Fruit fly (Drosophila melanogaster) whole organism, embryonic: ENCODE results near the gene dj-1beta.

Experiments
- Atf-2 ChIP-seq: fragments of 200-800 bp; sonication (Bioruptor generic); optimal IDR thresholded peaks from 2 replicates; lab custom pipeline; 2016; ENCODE audit warnings: missing biosample characterization, missing genetic modification characterization
- Atf3 ChIP-seq: fragments of 200-800 bp; sonication (Bioruptor generic); optimal IDR thresholded peaks from 3 replicates; lab custom pipeline; 2016; ENCODE audit warnings: missing biosample characterization, missing genetic modification characterization
- Bteb2 ChIP-seq: fragments of 200-800 bp; sonication (Bioruptor generic); optimal IDR thresholded peaks from 2 replicates; lab custom pipeline; 2016; ENCODE audit warnings: missing biosample characterization, missing genetic modification characterization
- CG11723 ChIP-seq: fragments of 200-800 bp; sonication (Bioruptor generic); optimal IDR thresholded peaks from 2 replicates; lab custom pipeline; 2017; ENCODE audit warnings: missing biosample characterization, mild to moderate bottlenecking, missing genetic modification characterization
- CG12071 ChIP-seq: fragments of 200-800 bp; sonication (Bioruptor generic); optimal IDR thresholded peaks from 3 replicates; lab custom pipeline; 2018; ENCODE audit warnings: missing biosample characterization, mild to moderate bottlenecking, missing genetic modification characterization
- CG12659 ChIP-seq: fragments of 200-800 bp; sonication (Bioruptor generic); optimal IDR thresholded peaks from 3 replicates; lab custom pipeline; 2017; ENCODE audit warnings: mild to moderate bottlenecking, missing biosample characterization, missing genetic modification reagents, missing genetic modification characterization
- CG12769 ChIP-seq: fragments of 200-800 bp; sonication (Bioruptor generic); optimal IDR thresholded peaks from 2 replicates; lab custom pipeline; 2019; ENCODE audit warnings: missing biosample characterization, mild to moderate bottlenecking, missing genetic modification characterization, moderate library complexity
- CG15601 ChIP-seq: fragments of 200-800 bp; sonication (Bioruptor generic); optimal IDR thresholded peaks from 3 replicates; lab custom pipeline; 2019; ENCODE audit warnings: missing biosample characterization, mild to moderate bottlenecking, missing genetic modification characterization, moderate library complexity
- CG17328 ChIP-seq: fragments of 200-800 bp; sonication (Bioruptor generic); IDR thresholded peaks from 2 replicates; pipeline ENCODE4 v1.3.6; 2022; ENCODE audit warnings: missing biosample characterization, missing genetic modification characterization
- CG17612 ChIP-seq: fragments of 200-800 bp; sonication (Bioruptor generic); IDR thresholded peaks from 2 replicates; pipeline ENCODE4 v1.3.6; 2022; ENCODE audit warnings: missing biosample characterization, missing genetic modification characterization
- CG18262 ChIP-seq: fragments of 200-800 bp; optimal IDR thresholded peaks from 3 replicates; lab custom pipeline; 2019; ENCODE audit warnings: missing biosample characterization, mild to moderate bottlenecking, missing genetic modification characterization, moderate library complexity
- CG18599 ChIP-seq: fragments of 200-800 bp; sonication (Bioruptor generic); optimal IDR thresholded peaks from 3 replicates; lab custom pipeline; 2017; ENCODE audit warnings: missing biosample characterization, missing genetic modification characterization, mild to moderate bottlenecking, moderate library complexity, missing genetic modification reagents
- CG2678 ChIP-seq: fragments of 200-800 bp; sonication (Bioruptor generic); optimal IDR thresholded peaks from 3 replicates; lab custom pipeline; 2019; ENCODE audit warnings: missing biosample characterization, mild to moderate bottlenecking, missing genetic modification characterization, moderate library complexity
- CG2889 ChIP-seq: fragments of 200-800 bp; sonication (Bioruptor generic); IDR thresholded peaks from 3 replicates; pipeline ENCODE4 v1.3.6; 2022; ENCODE audit warnings: missing biosample characterization, missing genetic modification characterization
- CG30403 ChIP-seq: fragments of 200-800 bp; sonication (Bioruptor generic); optimal IDR thresholded peaks from 3 replicates; lab custom pipeline; 2016; ENCODE audit warnings: missing biosample characterization, missing genetic modification characterization
- CG30431 ChIP-seq: fragments of 200-800 bp; sonication (Bioruptor generic); optimal IDR thresholded peaks from 2 replicates; lab custom pipeline; 2017; ENCODE audit warnings: missing biosample characterization, missing genetic modification characterization
- CG33213 ChIP-seq: fragments of 200-800 bp; sonication (Bioruptor generic); optimal IDR thresholded peaks from 3 replicates; lab custom pipeline; 2016; ENCODE audit warnings: missing biosample characterization, missing genetic modification characterization
- CG5953 ChIP-seq: fragments of 200-800 bp; sonication (Bioruptor generic); IDR thresholded peaks from 2 replicates; pipeline ENCODE4 v1.3.6; 2022; ENCODE audit warnings: missing biosample characterization, missing genetic modification characterization
- CG8388 ChIP-seq: fragments of 200-800 bp; sonication (Bioruptor generic); optimal IDR thresholded peaks from 2 replicates; lab custom pipeline; 2019; ENCODE audit warnings: missing biosample characterization, mild to moderate bottlenecking, missing genetic modification characterization, moderate library complexity
- CG8765 ChIP-seq: fragments of 200-800 bp; sonication (Bioruptor generic); IDR thresholded peaks from 2 replicates; pipeline ENCODE4 v1.3.6; 2022; ENCODE audit warnings: missing biosample characterization, missing genetic modification characterization
- CG9609 ChIP-seq: fragments of 200-800 bp; sonication (Bioruptor generic); optimal IDR thresholded peaks from 3 replicates; lab custom pipeline; 2016; ENCODE audit warnings: missing biosample characterization, missing genetic modification characterization
- CG9817 ChIP-seq: fragments of 200-800 bp; sonication (Bioruptor generic); optimal IDR thresholded peaks from 2 replicates; lab custom pipeline; 2018; ENCODE audit warnings: missing biosample characterization, mild to moderate bottlenecking, missing genetic modification characterization, moderate library complexity
- CTCF ChIP-seq: fragments of 200-800 bp; sonication (Bioruptor generic); optimal IDR thresholded peaks from 2 replicates; lab custom pipeline; 2017; ENCODE audit warnings: missing biosample characterization, mild to moderate bottlenecking, missing genetic modification characterization, moderate library complexity
- Chrac-16 ChIP-seq: fragments of 200-800 bp; sonication (Bioruptor generic); optimal IDR thresholded peaks from 3 replicates; lab custom pipeline; 2016; ENCODE audit warnings: missing biosample characterization, missing genetic modification characterization
- CrebB ChIP-seq: fragments of 200-800 bp; sonication (Bioruptor generic); optimal IDR thresholded peaks from 3 replicates; lab custom pipeline; 2018; ENCODE audit warnings: missing biosample characterization, mild to moderate bottlenecking, missing genetic modification characterization
- Drgx ChIP-seq: fragments of 200-800 bp; sonication (Bioruptor generic); IDR thresholded peaks from 2 replicates; pipeline ENCODE4 v1.3.6; 2022; ENCODE audit warnings: missing biosample characterization, missing genetic modification characterization
- ERR ChIP-seq: fragments of 200-800 bp; sonication (Bioruptor generic); optimal IDR thresholded peaks from 2 replicates; lab custom pipeline; 2016; ENCODE audit warnings: missing biosample characterization, missing genetic modification characterization
- GATAe ChIP-seq: fragments of 200-800 bp; sonication (Bioruptor generic); conservative IDR thresholded peaks from 2 replicates; pipeline ENCODE4 v1.3.6; 2022; ENCODE audit warnings: missing biosample characterization, missing genetic modification characterization
- HLH4C ChIP-seq: fragments of 200-800 bp; sonication (Bioruptor generic); IDR thresholded peaks from 3 replicates; pipeline ENCODE4 v1.3.6; 2022; ENCODE audit warnings: missing biosample characterization, missing genetic modification characterization; ENCODE audit not compliant: partially characterized antibody
- Hr3 ChIP-seq: fragments of 200-800 bp; sonication (Bioruptor generic); optimal IDR thresholded peaks from 3 replicates; lab custom pipeline; 2016; ENCODE audit warnings: missing biosample characterization, missing genetic modification characterization
- Pdp1 ChIP-seq, 2 experiments: fragments of 200-800 bp; sonication (Bioruptor generic); optimal IDR thresholded peaks; 3 replicates each; lab custom pipeline; 2016; ENCODE audit warnings: missing biosample characterization in 2 of 2, missing genetic modification characterization in 2 of 2, mild to moderate bottlenecking in 1 of 2, moderate library complexity in 1 of 2
- Sox102F ChIP-seq: fragments of 200-800 bp; sonication (Bioruptor generic); optimal IDR thresholded peaks from 2 replicates; lab custom pipeline; 2018; ENCODE audit warnings: missing biosample characterization, mild to moderate bottlenecking, missing genetic modification characterization, moderate library complexity
- Trl ChIP-seq, 3 experiments: fragments of >200 bp in 2 of 3; fragments of 200-800 bp in 1 of 3; sonication (Bioruptor generic) in 1 of 3; optimal IDR thresholded peaks; 2 replicates in 1 of 3; 3 replicates in 2 of 3; lab custom pipeline; 2016 to 2017; ENCODE audit warnings: missing biosample characterization in 1 of 3, missing genetic modification characterization in 1 of 3
- bsh ChIP-seq, 2 experiments: fragments of 200-800 bp; sonication (Bioruptor generic); optimal IDR thresholded peaks; 2 replicates each; lab custom pipeline; 2017 to 2018; ENCODE audit warnings: mild to moderate bottlenecking in 2 of 2, missing biosample characterization in 2 of 2, missing genetic modification characterization in 2 of 2, moderate library complexity in 1 of 2
- ci ChIP-seq: fragments of 200-800 bp; sonication (Bioruptor generic); IDR thresholded peaks from 3 replicates; pipeline ENCODE4 v1.3.6; 2022; ENCODE audit warnings: missing biosample characterization, missing genetic modification characterization
- croc ChIP-seq: fragments of 200-800 bp; sonication (Bioruptor generic); conservative IDR thresholded peaks from 3 replicates; pipeline ENCODE4 v1.3.6; 2022; ENCODE audit warnings: missing biosample characterization, missing genetic modification characterization
- dimm ChIP-seq: fragments of 200-800 bp; sonication (Bioruptor generic); IDR thresholded peaks from 2 replicates; pipeline ENCODE4 v1.3.6; 2022; ENCODE audit warnings: missing biosample characterization, missing genetic modification characterization
- dmrt99B ChIP-seq: fragments of 200-800 bp; sonication (Bioruptor generic); optimal IDR thresholded peaks from 2 replicates; lab custom pipeline; 2018; ENCODE audit warnings: missing biosample characterization, mild to moderate bottlenecking, missing genetic modification characterization, moderate library complexity
- dpn ChIP-seq, 2 experiments: fragments of 200-800 bp; sonication (Bioruptor generic); optimal IDR thresholded peaks; 3 replicates each; lab custom pipeline; 2016; ENCODE audit warnings: missing biosample characterization in 2 of 2, missing genetic modification characterization in 2 of 2
- ewg ChIP-seq: fragments of 200-800 bp; sonication (Bioruptor generic); optimal IDR thresholded peaks from 3 replicates; lab custom pipeline; 2017; ENCODE audit warnings: mild to moderate bottlenecking, missing biosample characterization, missing genetic modification reagents, missing genetic modification characterization
- gce ChIP-seq: fragments of 200-800 bp; sonication (Bioruptor generic); IDR thresholded peaks from 3 replicates; pipeline ENCODE4 v1.3.6; 2022; ENCODE audit warnings: missing biosample characterization, missing genetic modification characterization
- gcm2 ChIP-seq: fragments of 200-800 bp; sonication (Bioruptor generic); optimal IDR thresholded peaks from 2 replicates; lab custom pipeline; 2016; ENCODE audit warnings: missing biosample characterization, missing genetic modification characterization
- lab ChIP-seq: fragments of 200-800 bp; sonication (Bioruptor generic); optimal IDR thresholded peaks from 3 replicates; lab custom pipeline; 2017; ENCODE audit warnings: missing biosample characterization, missing genetic modification characterization, mild to moderate bottlenecking, moderate library complexity, missing genetic modification reagents
- lbe ChIP-seq: fragments of 200-800 bp; sonication (Bioruptor generic); optimal IDR thresholded peaks from 2 replicates; lab custom pipeline; 2016; ENCODE audit warnings: missing biosample characterization, mild to moderate bottlenecking, missing genetic modification characterization
- nmo ChIP-seq: fragments of 200-800 bp; sonication (Bioruptor generic); optimal IDR thresholded peaks from 2 replicates; lab custom pipeline; 2018; ENCODE audit warnings: missing biosample characterization, mild to moderate bottlenecking, missing genetic modification characterization, moderate library complexity
- p53 ChIP-seq: fragments of 200-800 bp; sonication (Bioruptor generic); optimal IDR thresholded peaks from 2 replicates; lab custom pipeline; 2016; ENCODE audit warnings: missing biosample characterization, missing genetic modification characterization
- sisA ChIP-seq: fragments of 200-800 bp; sonication (Bioruptor generic); IDR thresholded peaks from 2 replicates; pipeline ENCODE4 v1.3.6; 2022; ENCODE audit warnings: missing biosample characterization, missing genetic modification characterization
- wor ChIP-seq: fragments of 200-800 bp; sonication (Bioruptor generic); IDR thresholded peaks from 2 replicates; pipeline ENCODE4 v1.3.6; 2022; ENCODE audit warnings: missing biosample characterization, missing genetic modification characterization
- zf30C ChIP-seq: fragments of 200-800 bp; sonication (Bioruptor generic); optimal IDR thresholded peaks from 3 replicates; lab custom pipeline; 2018; ENCODE audit warnings: missing biosample characterization, mild to moderate bottlenecking, missing genetic modification characterization

The dj-1beta gene

dm6 chr3R:30814597-30815252, 7.8 kb downstream of the dj-1beta start:
- TF ChIP-seq dimm (0 out of 2 replicates have a peak, but pooled peaks have one; percentile 34), Sox102F (GFP tag; lab: Kevin White, UChicago) (peak; percentile 64), sisA (GFP tag; lab: Robert Waterston, UW) (no peak), CG17328 (GFP tag; lab: Robert Waterston, UW) (peak; percentile 37; the same call in 1 of the 2 replicates), ERR (GFP tag; lab: Kevin White, UChicago) (no peak), ewg (GFP tag; lab: Kevin White, UChicago) (peak; percentile 30), Atf3 (peak; percentile 30), ci (peak; percentile 60; the same call in 1 of the 3 replicates), CG18599 (peak; percentile 17), CG8765 (GFP tag; lab: Robert Waterston, UW) (no peak), CG33213 (GFP tag; lab: Kevin White, UChicago) (no peak), Hr3 (GFP tag; lab: Kevin White, UChicago) (peak; percentile 38), CG17612 (no peak), CG30403 (GFP tag; lab: Kevin White, UChicago) (peak; percentile 29), GATAe (GFP tag; lab: Robert Waterston, UW) (no peak), CG12071 (GFP tag; lab: Kevin White, UChicago) (no peak), CG2889 (GFP tag; lab: Robert Waterston, UW) (no peak), CG5953 (GFP tag; lab: Robert Waterston, UW) (no peak), CG9609 (GFP tag; lab: Kevin White, UChicago) (peak; percentile 27), HLH4C (GFP tag; lab: Robert Waterston, UW) (no peak), zf30C (GFP tag; lab: Kevin White, UChicago) (peak; percentile 7), CG15601 (peak; percentile 3), wor (GFP tag; lab: Robert Waterston, UW) (peak; percentile 36; the same call in 1 of the 2 replicates), CG18262 (tag; lab: Kevin White, UChicago) (peak; percentile 22), Trl (optimal IDR thresholded peaks at IDR 0.05; lab: Kevin White, UChicago) (no peak), Trl (GFP tag; optimal IDR thresholded peaks at IDR 0.05; lab: Kevin White, UChicago) (no peak), nmo (GFP tag; lab: Kevin White, UChicago) (peak; percentile 4), dmrt99B (tag; lab: Kevin White, UChicago) (peak; percentile 17), lbe (no peak), Drgx (GFP tag; lab: Robert Waterston, UW) (peak; percentile 75), Chrac-16 (no peak), Atf-2 (GFP tag; lab: Kevin White, UChicago) (no peak), Bteb2 (peak; percentile 11), CG2678 (tag; lab: Kevin White, UChicago) (peak; percentile 17), CG9817 (tag; lab: Kevin White, UChicago) (no peak), gce (GFP tag; lab: Robert Waterston, UW) (no peak), CG8388 (peak; percentile 4), dpn (GFP tag; optimal IDR thresholded peaks at IDR 0.05; lab: Kevin White, UChicago) (peak; percentile 3 to 14), Pdp1 (GFP tag; optimal IDR thresholded peaks at IDR 0.05; lab: Kevin White, UChicago) (peak in 1 of 2 experiments; percentile 16), CTCF (GFP tag; lab: Kevin White, UChicago) (peak; percentile 89), croc (GFP tag; lab: Robert Waterston, UW) (no peak), gcm2 (GFP tag; lab: Kevin White, UChicago) (no peak), p53 (GFP tag; lab: Kevin White, UChicago) (no peak), lab (GFP tag; lab: Kevin White, UChicago) (peak; percentile 48), bsh (GFP tag; optimal IDR thresholded peaks at IDR 0.05; lab: Kevin White, UChicago) (peak; percentile 16 to 52), CG30431 (GFP tag; lab: Kevin White, UChicago) (peak; percentile 25), CrebB (tag; lab: Kevin White, UChicago) (no peak), CG11723 (GFP tag; lab: Kevin White, UChicago) (no peak), CG12659 (GFP tag; lab: Kevin White, UChicago) (peak; percentile 11), CG12769 (tag; lab: Kevin White, UChicago) (no peak)
